Fruit fly (Drosophila melanogaster): ENCODE results near the gene sev.

Gene sev

DNA sequence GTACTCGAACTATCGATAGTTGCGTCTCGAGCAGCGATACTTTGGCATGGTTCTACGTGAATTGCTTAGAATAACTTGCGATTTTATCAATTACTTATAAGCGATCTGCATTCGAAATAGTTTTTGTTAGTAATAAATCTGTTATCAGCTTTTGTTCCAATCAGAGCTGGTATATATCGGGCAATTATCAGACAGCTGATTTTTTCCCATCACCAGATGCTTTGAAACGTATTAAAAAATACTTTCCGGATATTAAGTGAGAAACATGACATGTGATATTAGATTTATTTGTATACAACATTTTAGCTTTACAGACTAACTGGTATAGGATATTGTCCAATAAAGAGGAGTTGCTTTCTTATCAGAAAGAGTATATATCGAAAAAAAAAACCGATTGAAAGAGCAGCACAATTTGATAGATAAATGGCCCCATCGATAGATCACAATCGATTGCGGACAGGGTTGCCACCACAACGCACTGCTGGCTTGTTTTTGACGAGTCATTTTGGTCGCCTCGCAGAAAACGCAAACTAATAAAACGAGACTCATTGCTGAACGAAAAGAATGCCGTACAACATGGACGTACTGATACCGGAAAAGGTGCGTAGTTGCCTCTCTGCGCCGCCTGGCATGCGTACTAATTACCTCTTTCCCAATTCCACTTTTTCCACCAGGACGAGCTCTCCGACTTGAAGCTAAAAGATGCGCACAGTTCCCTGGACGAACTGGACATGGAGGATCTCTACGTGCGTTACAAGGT is 38.8 kb upstream of the sev start, which contains the start of gene Rpt3 (continued):
- TF ChIP-seq jumu (GFP tag; optimal IDR thresholded peaks at IDR 0.05) = peak; percentile 12
- TF ChIP-seq CG42726 (GFP tag; IDR thresholded peaks at IDR 0.05; ENCODE audit: partially characterized antibody) = peak; percentile 55; the same call in 1 of the 2 replicates
- TF ChIP-seq Bgb (GFP tag; IDR thresholded peaks at IDR 0.05; ENCODE audit: partially characterized antibody) = peak; percentile 47
- no peak for TF ChIP-seq CG15073 (GFP tag; optimal IDR thresholded peaks at IDR 0.05)
- peak; percentile 75 for TF ChIP-seq HLH4C (GFP tag; IDR thresholded peaks at IDR 0.05; ENCODE audit: partially characterized antibody)
- TF ChIP-seq chif (GFP tag; optimal IDR thresholded peaks at IDR 0.05) = peak in 1 of 2 experiments; percentile 20
- TF ChIP-seq CG13775 (GFP tag; optimal IDR thresholded peaks at IDR 0.05) = peak; percentile 14
- TF ChIP-seq CHES-1-like (GFP tag; optimal IDR thresholded peaks at IDR 0.05) = peak; percentile 4
- no peak for TF ChIP-seq hth (optimal IDR thresholded peaks at IDR 0.05)
- peak; percentile 55; the same call in 2 of the 3 replicates for TF ChIP-seq row (GFP tag; IDR thresholded peaks at IDR 0.05)
- peak; percentile 40 for TF ChIP-seq Ets65A (GFP tag)
- TF ChIP-seq CG16863 (GFP tag; optimal IDR thresholded peaks at IDR 0.05) = peak; percentile 59
- TF ChIP-seq Blimp-1 (GFP tag; optimal IDR thresholded peaks at IDR 0.05) = no peak
- TF ChIP-seq tgo (GFP tag; IDR thresholded peaks at IDR 0.05) = no peak
- TF ChIP-seq CG2120 (GFP tag; optimal IDR thresholded peaks at IDR 0.05) = peak; percentile 27
- no peak for TF ChIP-seq Fer3 (tag; optimal IDR thresholded peaks at IDR 0.05)
- no peak for TF ChIP-seq CG4404 (GFP tag; IDR thresholded peaks at IDR 0.05)
- no peak for TF ChIP-seq wdn (GFP tag; IDR thresholded peaks at IDR 0.05)
- peak; percentile 63 for TF ChIP-seq CG8290 (GFP tag; optimal IDR thresholded peaks at IDR 0.05)
- peak in 1 of 2 experiments; percentile 7 for TF ChIP-seq CG8290 (tag; optimal IDR thresholded peaks at IDR 0.05)
- no peak for TF ChIP-seq CG17612 (GFP tag; IDR thresholded peaks at IDR 0.05)
- TF ChIP-seq CG9932 (GFP tag; IDR thresholded peaks at IDR 0.05) = 0 out of 2 replicates have a peak, but pooled peaks have one; percentile 18
- no peak for TF ChIP-seq Bteb2 (GFP tag; optimal IDR thresholded peaks at IDR 0.05)
- TF ChIP-seq CG7271 (tag; optimal IDR thresholded peaks at IDR 0.05) = no peak
- peak; percentile 5 for TF ChIP-seq CG9437 (GFP tag; optimal IDR thresholded peaks at IDR 0.05)

dm6 chrX:11124126-11124748 is 38.1 kb upstream of the sev start, which contains the start of gene CG11122:
Gene CG11122 (minus strand): TSS chrX:11124726.
- TF ChIP-seq pum (GFP tag; optimal IDR thresholded peaks at IDR 0.05) = no peak
- peak; percentile 84 for TF ChIP-seq Elba2 (GFP tag; optimal IDR thresholded peaks at IDR 0.05)
- TF ChIP-seq hkb (optimal IDR thresholded peaks at IDR 0.05) = no peak
- TF ChIP-seq hkb (GFP tag; IDR thresholded peaks at IDR 0.05) = no peak
- TF ChIP-seq Deaf1 (tag; optimal IDR thresholded peaks at IDR 0.05) = peak; percentile 64
- TF ChIP-seq bsh (GFP tag; optimal IDR thresholded peaks at IDR 0.05) = no peak
- peak; percentile 74 for TF ChIP-seq Bgb (GFP tag; IDR thresholded peaks at IDR 0.05; ENCODE audit: partially characterized antibody)
- TF ChIP-seq Adf1 (GFP tag; IDR thresholded peaks at IDR 0.05) = peak; percentile 10; the same call in 1 of the 2 replicates
- peak; percentile 91 for TF ChIP-seq crol (GFP tag; IDR thresholded peaks at IDR 0.05)
- TF ChIP-seq onecut (GFP tag; IDR thresholded peaks at IDR 0.05) = peak; percentile 87
- TF ChIP-seq MESR4 (GFP tag; optimal IDR thresholded peaks at IDR 0.05) = peak; percentile 49
- peak; percentile 50 for TF ChIP-seq nom (GFP tag; optimal IDR thresholded peaks at IDR 0.05)
- no peak for TF ChIP-seq CG6813 (GFP tag; optimal IDR thresholded peaks at IDR 0.05)
- peak; percentile 58 for TF ChIP-seq phol (tag; optimal IDR thresholded peaks at IDR 0.05)
- no peak for TF ChIP-seq CG15011 (GFP tag; optimal IDR thresholded peaks at IDR 0.05)
- TF ChIP-seq bbx (GFP tag; IDR thresholded peaks at IDR 0.05; ENCODE audit: partially characterized antibody) = peak; percentile 25
- no peak for TF ChIP-seq bab2 (GFP tag; optimal IDR thresholded peaks at IDR 0.05)
- TF ChIP-seq CG31224 (GFP tag; IDR thresholded peaks at IDR 0.05) = no peak
- TF ChIP-seq CG10462 (GFP tag; optimal IDR thresholded peaks at IDR 0.05) = no peak
- peak; percentile 39; the same call in 1 of the 2 replicates for TF ChIP-seq CG10321 (GFP tag; IDR thresholded peaks at IDR 0.05)
- peak; percentile 66 for TF ChIP-seq cg (GFP tag; optimal IDR thresholded peaks at IDR 0.05)
- no peak for TF ChIP-seq lmd (GFP tag; IDR thresholded peaks at IDR 0.05)
- 0 out of 2 replicates have a peak, but pooled peaks have one; percentile 26 for TF ChIP-seq MBD-R2 (GFP tag; IDR thresholded peaks at IDR 0.05)
- no peak for TF ChIP-seq CG18476 (GFP tag; optimal IDR thresholded peaks at IDR 0.05)
- peak; percentile 69 for TF ChIP-seq Dref (GFP tag; IDR thresholded peaks at IDR 0.05)
- no peak for TF ChIP-seq jumu (GFP tag; optimal IDR thresholded peaks at IDR 0.05)
